Fruit fly (Drosophila melanogaster): ENCODE data around the gene CG18675.

The CG18675 gene

dm6 chr3L:4184563-4184962 lies 10.9 kb downstream of the CG18675 start, which contains the start of gene Teh3:
Gene Teh3, minus strand, starts transcription at chr3L:4184663.
- TF ChIP-seq spab (GFP tag; optimal IDR thresholded peaks at IDR 0.05) = no peak
- no peak for TF ChIP-seq Blimp-1 (GFP tag; optimal IDR thresholded peaks at IDR 0.05)
- TF ChIP-seq CG8632 (GFP tag; optimal IDR thresholded peaks at IDR 0.05) = no peak

- TF ChIP-seq CG16779 (tag; optimal IDR thresholded peaks at IDR 0.05) = peak; percentile 6
- TF ChIP-seq acj6 (GFP tag; optimal IDR thresholded peaks at IDR 0.05) = no peak
These were observed 11.6 kb downstream of the CG18675 start for dm6 chr3L:4185259-4185658.

dm6 chr3L:4186659-4187058 lies 13.0 kb downstream of the CG18675 start, which contains the start of gene VhaM9.7-c:
Gene VhaM9.7-c, minus strand, starts transcription at chr3L:4186865.
- no peak for TF ChIP-seq Smox (GFP tag; optimal IDR thresholded peaks at IDR 0.05)
- peak; percentile 39 for TF ChIP-seq Sox102F (GFP tag; optimal IDR thresholded peaks at IDR 0.05)
- TF ChIP-seq pdm3 (GFP tag; optimal IDR thresholded peaks at IDR 0.05) = peak; percentile 40
- no peak for TF ChIP-seq dsx (GFP tag; optimal IDR thresholded peaks at IDR 0.05; ENCODE audit: poor library complexity, severe bottlenecking)
- no peak for TF ChIP-seq Lpt (GFP tag; optimal IDR thresholded peaks at IDR 0.05)
- no peak for TF ChIP-seq CG4318 (GFP tag; optimal IDR thresholded peaks at IDR 0.05)
- no peak for TF ChIP-seq Hr4 (GFP tag; optimal IDR thresholded peaks at IDR 0.05)
- TF ChIP-seq acj6 (GFP tag; optimal IDR thresholded peaks at IDR 0.05) = no peak
- TF ChIP-seq CG7368 (GFP tag; optimal IDR thresholded peaks at IDR 0.05) = no peak
- TF ChIP-seq CG3919 (GFP tag; optimal IDR thresholded peaks at IDR 0.05) = peak; percentile 41
- no peak for TF ChIP-seq CG15336 (GFP tag; IDR thresholded peaks at IDR 0.05)
- TF ChIP-seq CG8119 (GFP tag; IDR thresholded peaks at IDR 0.05) = 0 out of 3 replicates have a peak, but pooled peaks have one; percentile 15
- TF ChIP-seq Met (GFP tag; optimal IDR thresholded peaks at IDR 0.05) = no peak
- TF ChIP-seq fd59A (GFP tag; optimal IDR thresholded peaks at IDR 0.05) = no peak
- TF ChIP-seq vri (GFP tag; optimal IDR thresholded peaks at IDR 0.05) = no peak
- peak; percentile 60 for TF ChIP-seq CG31627 (GFP tag; optimal IDR thresholded peaks at IDR 0.05)
- peak; percentile 1 for TF ChIP-seq CG10669 (GFP tag; optimal IDR thresholded peaks at IDR 0.05)
- peak; percentile 53 for TF ChIP-seq cyc (GFP tag; optimal IDR thresholded peaks at IDR 0.05)
- TF ChIP-seq CG8319 (GFP tag; optimal IDR thresholded peaks at IDR 0.05) = no peak
- peak; percentile 7 for TF ChIP-seq Eip75B (GFP tag; optimal IDR thresholded peaks at IDR 0.05)
- no peak for TF ChIP-seq Gug (GFP tag; IDR thresholded peaks at IDR 0.05)
- TF ChIP-seq topi (GFP tag; optimal IDR thresholded peaks at IDR 0.05) = peak; percentile 58
- TF ChIP-seq svp (GFP tag) = no peak
- TF ChIP-seq CG10631 (GFP tag; optimal IDR thresholded peaks at IDR 0.05) = no peak
- TF ChIP-seq OdsH (GFP tag; optimal IDR thresholded peaks at IDR 0.05) = no peak
- TF ChIP-seq Ets96B (tag; optimal IDR thresholded peaks at IDR 0.05) = no peak
- TF ChIP-seq Sox15 (GFP tag; optimal IDR thresholded peaks at IDR 0.05) = no peak
- peak; percentile 17 for TF ChIP-seq CG6792 (GFP tag; optimal IDR thresholded peaks at IDR 0.05)
- TF ChIP-seq CG11762 (GFP tag; optimal IDR thresholded peaks at IDR 0.05; ENCODE audit: insufficient read depth) = no peak
- TF ChIP-seq spab (GFP tag; optimal IDR thresholded peaks at IDR 0.05) = no peak
- TF ChIP-seq esn (GFP tag; optimal IDR thresholded peaks at IDR 0.05) = peak; percentile 55
- no peak for TF ChIP-seq fd85E (GFP tag; optimal IDR thresholded peaks at IDR 0.05)
- TF ChIP-seq dac (GFP tag; optimal IDR thresholded peaks at IDR 0.05) = no peak
- peak; percentile 52 for TF ChIP-seq Sox14 (GFP tag; optimal IDR thresholded peaks at IDR 0.05)
- no peak for TF ChIP-seq CG32006 (GFP tag; optimal IDR thresholded peaks at IDR 0.05)
- TF ChIP-seq achi (GFP tag; optimal IDR thresholded peaks at IDR 0.05) = peak; percentile 30
- no peak for TF ChIP-seq Hr39 (GFP tag; optimal IDR thresholded peaks at IDR 0.05)
- peak; percentile 55 for TF ChIP-seq lz (GFP tag; optimal IDR thresholded peaks at IDR 0.05)
- TF ChIP-seq CG34406 (GFP tag; optimal IDR thresholded peaks at IDR 0.05) = no peak
